Fruit fly (Drosophila melanogaster) whole organism, embryonic: ENCODE measurements around the gene CG15435.

Experiments
- B-H2 ChIP-seq: fragments of 200-800 bp; sonication (Bioruptor generic); optimal IDR thresholded peaks from 2 replicates; lab custom pipeline; 2018; ENCODE audit warnings: missing biosample characterization, mild to moderate bottlenecking, missing genetic modification characterization
- Bteb2 ChIP-seq: fragments of 200-800 bp; sonication (Bioruptor generic); optimal IDR thresholded peaks from 2 replicates; lab custom pipeline; 2016; ENCODE audit warnings: missing biosample characterization, missing genetic modification characterization
- CG10366 ChIP-seq: fragments of 200-800 bp; sonication (Bioruptor generic); IDR thresholded peaks from 2 replicates; pipeline ENCODE4 v1.3.6; 2022; ENCODE audit warnings: missing biosample characterization, missing genetic modification characterization
- CG15269 ChIP-seq: fragments of 200-800 bp; sonication (Bioruptor generic); optimal IDR thresholded peaks from 2 replicates; lab custom pipeline; 2018; ENCODE audit warnings: missing biosample characterization, mild to moderate bottlenecking, missing genetic modification characterization, moderate library complexity
- CG16813 ChIP-seq: fragments of 200-800 bp; sonication (Bioruptor generic); IDR thresholded peaks from 3 replicates; pipeline ENCODE4 v1.3.6; 2022; ENCODE audit warnings: missing biosample characterization, missing genetic modification characterization; ENCODE audit not compliant: partially characterized antibody
- CG17385 ChIP-seq: fragments of 200-800 bp; sonication (Bioruptor generic); optimal IDR thresholded peaks from 3 replicates; lab custom pipeline; 2018; ENCODE audit warnings: missing biosample characterization, mild to moderate bottlenecking, missing genetic modification characterization
- CG17612 ChIP-seq: fragments of 200-800 bp; sonication (Bioruptor generic); IDR thresholded peaks from 2 replicates; pipeline ENCODE4 v1.3.6; 2022; ENCODE audit warnings: missing biosample characterization, missing genetic modification characterization
- CG2116 ChIP-seq: fragments of 200-800 bp; sonication (Bioruptor generic); optimal IDR thresholded peaks from 3 replicates; lab custom pipeline; 2018; ENCODE audit warnings: missing biosample characterization, mild to moderate bottlenecking, missing genetic modification characterization
- CG2678 ChIP-seq: fragments of 200-800 bp; sonication (Bioruptor generic); optimal IDR thresholded peaks from 3 replicates; lab custom pipeline; 2019; ENCODE audit warnings: missing biosample characterization, mild to moderate bottlenecking, missing genetic modification characterization, moderate library complexity
- CG2875 ChIP-seq: fragments of 200-800 bp; sonication (Bioruptor generic); optimal IDR thresholded peaks from 2 replicates; lab custom pipeline; 2017; ENCODE audit warnings: missing biosample characterization, mild to moderate bottlenecking, missing genetic modification characterization, missing genetic modification reagents
- CG6175 ChIP-seq: fragments of 200-800 bp; sonication (Bioruptor generic); IDR thresholded peaks from 3 replicates; pipeline ENCODE4 v1.3.6; 2022; ENCODE audit warnings: missing biosample characterization, missing genetic modification characterization
- CG6683 ChIP-seq: fragments of 200-800 bp; sonication (Bioruptor generic); optimal IDR thresholded peaks from 2 replicates; lab custom pipeline; 2017; ENCODE audit warnings: missing biosample characterization, mild to moderate bottlenecking, missing genetic modification characterization, missing genetic modification reagents
- CG7556 ChIP-seq: fragments of 200-800 bp; sonication (Bioruptor generic); optimal IDR thresholded peaks from 2 replicates; lab custom pipeline; 2017; ENCODE audit warnings: missing biosample characterization, mild to moderate bottlenecking, missing genetic modification characterization
- CG7987 ChIP-seq: fragments of 200-800 bp; sonication (Bioruptor generic); optimal IDR thresholded peaks from 2 replicates; lab custom pipeline; 2018; ENCODE audit warnings: missing biosample characterization, mild to moderate bottlenecking, missing genetic modification characterization, moderate library complexity
- CG9437 ChIP-seq: fragments of 200-800 bp; sonication (Bioruptor generic); optimal IDR thresholded peaks from 2 replicates; lab custom pipeline; 2018; ENCODE audit warnings: missing biosample characterization, mild to moderate bottlenecking, missing genetic modification characterization
- D19B ChIP-seq: fragments of 200-800 bp; sonication (Bioruptor generic); optimal IDR thresholded peaks from 2 replicates; lab custom pipeline; 2017; ENCODE audit warnings: missing biosample characterization, mild to moderate bottlenecking, missing genetic modification characterization
- Hr39 ChIP-seq: fragments of >200 bp; optimal IDR thresholded peaks from 2 replicates; lab custom pipeline; 2017
- Lpt ChIP-seq: fragments of >200 bp; optimal IDR thresholded peaks from 2 replicates; lab custom pipeline; 2018; ENCODE audit warnings: missing biosample characterization, missing genetic modification characterization
- Mad ChIP-seq: fragments of 200-800 bp; sonication (Bioruptor generic); optimal IDR thresholded peaks from 2 replicates; lab custom pipeline; 2016; ENCODE audit warnings: missing biosample characterization, missing genetic modification characterization
- Max ChIP-seq: fragments of 200-800 bp; sonication (Bioruptor generic); optimal IDR thresholded peaks from 2 replicates; lab custom pipeline; 2016; ENCODE audit warnings: missing biosample characterization, mild to moderate bottlenecking, missing genetic modification characterization
- Nf-YA ChIP-seq: fragments of 200-800 bp; sonication (Bioruptor generic); IDR thresholded peaks from 2 replicates; pipeline ENCODE4 v1.3.6; 2022; ENCODE audit warnings: missing biosample characterization, missing genetic modification characterization
- Nf-YC ChIP-seq: fragments of 200-800 bp; optimal IDR thresholded peaks from 3 replicates; lab custom pipeline; 2019; ENCODE audit warnings: missing biosample characterization, mild to moderate bottlenecking, missing genetic modification characterization, moderate library complexity
- Pdp1 ChIP-seq, 2 experiments: fragments of 200-800 bp; sonication (Bioruptor generic); optimal IDR thresholded peaks; 3 replicates each; lab custom pipeline; 2016; ENCODE audit warnings: missing biosample characterization in 2 of 2, missing genetic modification characterization in 2 of 2, mild to moderate bottlenecking in 1 of 2, moderate library complexity in 1 of 2
- Rx ChIP-seq: fragments of 200-800 bp; sonication (Bioruptor generic); IDR thresholded peaks from 2 replicates; pipeline ENCODE4 v1.3.6; 2022; ENCODE audit warnings: missing biosample characterization, missing genetic modification characterization
- Spps ChIP-seq: fragments of 200-800 bp; sonication (Bioruptor generic); optimal IDR thresholded peaks from 2 replicates; lab custom pipeline; 2018; ENCODE audit warnings: missing biosample characterization, mild to moderate bottlenecking, missing genetic modification characterization
- Ssrp ChIP-seq: fragments of 200-800 bp; sonication (Bioruptor generic); optimal IDR thresholded peaks from 2 replicates; lab custom pipeline; 2018; ENCODE audit warnings: missing biosample characterization, mild to moderate bottlenecking, missing genetic modification characterization, moderate library complexity
- Usf ChIP-seq: fragments of 200-800 bp; sonication (Bioruptor generic); optimal IDR thresholded peaks from 2 replicates; lab custom pipeline; 2017; ENCODE audit warnings: missing genotype, missing biosample characterization, missing genetic modification characterization
- ac ChIP-seq: fragments of 200-800 bp; sonication (Bioruptor generic); optimal IDR thresholded peaks from 3 replicates; lab custom pipeline; 2017; ENCODE audit warnings: missing biosample characterization, mild to moderate bottlenecking, missing genetic modification characterization
- aop ChIP-seq: fragments of 200-800 bp; sonication (Bioruptor generic); IDR thresholded peaks from 2 replicates; pipeline ENCODE4 v1.3.6; 2022; ENCODE audit warnings: missing biosample characterization, missing genetic modification characterization
- ato ChIP-seq: fragments of 200-800 bp; sonication (Bioruptor generic); IDR thresholded peaks from 2 replicates; pipeline ENCODE4 v1.3.6; 2022; ENCODE audit warnings: missing biosample characterization, missing genetic modification characterization; ENCODE audit not compliant: partially characterized antibody
- bcd ChIP-seq: fragments of 200-800 bp; sonication (Bioruptor generic); optimal IDR thresholded peaks from 2 replicates; lab custom pipeline; 2017; ENCODE audit warnings: missing biosample characterization, mild to moderate bottlenecking, missing genetic modification characterization
- br ChIP-seq: fragments of >200 bp; optimal IDR thresholded peaks from 2 replicates; lab custom pipeline; 2017
- esg ChIP-seq: fragments of 200-800 bp; sonication (Bioruptor generic); conservative IDR thresholded peaks from 2 replicates; pipeline ENCODE4 v1.3.6; 2022; ENCODE audit warnings: missing biosample characterization, missing genetic modification characterization
- eyg ChIP-seq: fragments of 200-800 bp; sonication (Bioruptor generic); optimal IDR thresholded peaks from 3 replicates; lab custom pipeline; 2016; ENCODE audit warnings: missing biosample characterization, missing genetic modification characterization
- fd3F ChIP-seq: fragments of 200-800 bp; sonication (Bioruptor generic); optimal IDR thresholded peaks from 2 replicates; lab custom pipeline; 2018; ENCODE audit warnings: missing biosample characterization, mild to moderate bottlenecking, missing genetic modification characterization, moderate library complexity
- gcm2 ChIP-seq: fragments of 200-800 bp; sonication (Bioruptor generic); optimal IDR thresholded peaks from 2 replicates; lab custom pipeline; 2016; ENCODE audit warnings: missing biosample characterization, missing genetic modification characterization
- gsb ChIP-seq: fragments of 200-800 bp; sonication (Bioruptor generic); IDR thresholded peaks from 2 replicates; pipeline ENCODE4 v1.3.6; 2022; ENCODE audit warnings: missing biosample characterization, missing genetic modification characterization
- knrl ChIP-seq: fragments of 200-800 bp; sonication (Bioruptor generic); IDR thresholded peaks from 3 replicates; pipeline ENCODE4 v1.3.6; 2022; ENCODE audit warnings: missing biosample characterization, missing genetic modification characterization; ENCODE audit not compliant: partially characterized antibody
- nau ChIP-seq: fragments of 200-800 bp; sonication (Bioruptor generic); optimal IDR thresholded peaks from 3 replicates; lab custom pipeline; 2017; ENCODE audit warnings: missing biosample characterization, mild to moderate bottlenecking, missing genetic modification characterization, missing genetic modification reagents
- row ChIP-seq: fragments of 200-800 bp; sonication (Bioruptor generic); IDR thresholded peaks from 3 replicates; pipeline ENCODE4 v1.3.6; 2022; ENCODE audit warnings: missing biosample characterization, missing genetic modification characterization
- salm ChIP-seq: fragments of 200-800 bp; sonication (Bioruptor generic); optimal IDR thresholded peaks from 2 replicates; lab custom pipeline; 2018; ENCODE audit warnings: missing biosample characterization, mild to moderate bottlenecking, missing genetic modification characterization
- sc ChIP-seq, 3 experiments: fragments of >200 bp in 2 of 3; fragments of 200-800 bp in 1 of 3; sonication (Bioruptor generic) in 1 of 3; optimal IDR thresholded peaks; 2 replicates in 2 of 3; 3 replicates in 1 of 3; lab custom pipeline; 2017; ENCODE audit warnings: mild to moderate bottlenecking in 1 of 3, missing biosample characterization in 1 of 3, missing genetic modification characterization in 1 of 3, missing genetic modification reagents in 1 of 3
- shn ChIP-seq: fragments of 200-800 bp; sonication (Bioruptor generic); optimal IDR thresholded peaks from 3 replicates; lab custom pipeline; 2016; ENCODE audit warnings: missing biosample characterization, missing genetic modification characterization
- sr ChIP-seq: fragments of 200-800 bp; sonication (Bioruptor generic); IDR thresholded peaks from 3 replicates; pipeline ENCODE4 v1.3.6; 2022; ENCODE audit warnings: missing biosample characterization, missing genetic modification characterization
- tgo ChIP-seq: fragments of 200-800 bp; sonication (Bioruptor generic); IDR thresholded peaks from 3 replicates; pipeline ENCODE4 v1.3.6; 2022; ENCODE audit warnings: missing biosample characterization, missing genetic modification characterization
- tio ChIP-seq: fragments of 200-800 bp; sonication (Bioruptor generic); optimal IDR thresholded peaks from 2 replicates; lab custom pipeline; 2017; ENCODE audit warnings: missing biosample characterization, missing genetic modification characterization, inconsistent platforms
- tll ChIP-seq, 2 experiments: fragments of 200-800 bp in 1 of 2; fragments of >200 bp in 1 of 2; sonication (Bioruptor generic) in 1 of 2; optimal IDR thresholded peaks; 2 replicates each; lab custom pipeline; 2017 to 2019; ENCODE audit warnings: missing biosample characterization in 2 of 2, missing genetic modification characterization in 2 of 2, mild to moderate bottlenecking in 1 of 2, moderate library complexity in 1 of 2
- wdn ChIP-seq: fragments of 200-800 bp; sonication (Bioruptor generic); IDR thresholded peaks from 2 replicates; pipeline ENCODE4 v1.3.6; 2022; ENCODE audit warnings: missing biosample characterization, missing genetic modification characterization
- zfh2 ChIP-seq: fragments of 200-800 bp; sonication (Bioruptor generic); optimal IDR thresholded peaks from 2 replicates; lab custom pipeline; 2016; ENCODE audit warnings: missing biosample characterization, missing genetic modification characterization

The CG15435 gene

dm6 chr2L:4440881-4441737 lies 18.4 kb upstream of the CG15435 start, which contains the start of gene CG15431 (continued):
- TF ChIP-seq salm (peak; percentile 32), CG10366 (GFP tag; lab: Robert Waterston, UW) (peak; percentile 62), Nf-YA (GFP tag; lab: Robert Waterston, UW) (peak; percentile 62; the same call in 1 of the 2 replicates), Rx (GFP tag; lab: Robert Waterston, UW) (peak; percentile 67), CG6175 (no peak), CG7987 (GFP tag; lab: Kevin White, UChicago) (no peak), row (peak; percentile 71), ato (GFP tag; lab: Robert Waterston, UW) (no peak), tio (GFP tag; lab: Kevin White, UChicago) (no peak), CG16813 (GFP tag; lab: Robert Waterston, UW) (no peak), aop (no peak), Lpt (no peak), Bteb2 (GFP tag; lab: Kevin White, UChicago) (peak; percentile 29), CG7556 (peak; percentile 79), ac (no peak), CG15269 (tag; lab: Kevin White, UChicago) (peak; percentile 65), CG9437 (GFP tag; lab: Kevin White, UChicago) (no peak), br (no peak), Spps (tag; lab: Kevin White, UChicago) (no peak), D19B (GFP tag; lab: Kevin White, UChicago) (no peak), Usf (no peak), knrl (GFP tag; lab: Robert Waterston, UW) (no peak), tll (GFP tag; optimal IDR thresholded peaks at IDR 0.05; lab: Kevin White, UChicago) (no peak), esg (GFP tag; lab: Robert Waterston, UW) (peak; percentile 44), Nf-YC (tag; lab: Kevin White, UChicago) (peak; percentile 1), shn (no peak), fd3F (peak; percentile 49), gcm2 (GFP tag; lab: Kevin White, UChicago) (peak; percentile 18), nau (GFP tag; lab: Kevin White, UChicago) (peak; percentile 55), Hr39 (no peak), Mad (GFP tag; lab: Kevin White, UChicago) (peak; percentile 41), bcd (GFP tag; lab: Kevin White, UChicago) (peak; percentile 58), CG17385 (peak; percentile 31), CG2116 (GFP tag; lab: Kevin White, UChicago) (peak; percentile 13), tgo (GFP tag; lab: Robert Waterston, UW) (peak; percentile 50; the same call in 2 of the 3 replicates), Max (GFP tag; lab: Kevin White, UChicago) (peak; percentile 53), Ssrp (no peak), CG2875 (no peak), sc (optimal IDR thresholded peaks at IDR 0.05; lab: Kevin White, UChicago) (no peak), sc (GFP tag; optimal IDR thresholded peaks at IDR 0.05; lab: Kevin White, UChicago) (no peak), CG2678 (peak; percentile 69), zfh2 (peak; percentile 35), eyg (GFP tag; lab: Kevin White, UChicago) (no peak), sr (peak; percentile 94), B-H2 (GFP tag; lab: Kevin White, UChicago) (peak; percentile 15), CG6683 (peak; percentile 37), wdn (GFP tag; lab: Robert Waterston, UW) (no peak), gsb (GFP tag; lab: Robert Waterston, UW) (peak; percentile 29; the same call in 1 of the 2 replicates), Pdp1 (GFP tag; optimal IDR thresholded peaks at IDR 0.05; lab: Kevin White, UChicago) (peak; percentile 11 to 60), CG17612 (GFP tag; lab: Robert Waterston, UW) (no peak)
